Fruit fly (Drosophila melanogaster) whole organism, embryonic: ENCODE results near the gene CG17168.

ENCODE experiments used
- Atf3 ChIP-seq: fragments of 200-800 bp; sonication (Bioruptor generic); optimal IDR thresholded peaks from 3 replicates; lab custom pipeline; 2016; ENCODE audit warnings: missing biosample characterization, missing genetic modification characterization
- Awh ChIP-seq: fragments of 200-800 bp; sonication (Bioruptor generic); IDR thresholded peaks from 2 replicates; pipeline ENCODE4, ENCODE4 v1.3.6; 2022; ENCODE audit warnings: missing biosample characterization, missing genetic modification characterization
- Blimp-1 ChIP-seq: fragments of 200-800 bp; sonication (Bioruptor generic); optimal IDR thresholded peaks from 3 replicates; lab custom pipeline; 2018; ENCODE audit warnings: missing biosample characterization, missing genetic modification characterization, mild to moderate bottlenecking, moderate library complexity, missing genetic modification reagents
- BtbVII ChIP-seq: fragments of 200-800 bp; sonication (Bioruptor generic); optimal IDR thresholded peaks from 3 replicates; lab custom pipeline; 2017; ENCODE audit warnings: missing biosample characterization, mild to moderate bottlenecking, missing genetic modification characterization
- CG10462 ChIP-seq: fragments of 200-800 bp; sonication (Bioruptor generic); optimal IDR thresholded peaks from 2 replicates; lab custom pipeline; 2016; ENCODE audit warnings: missing biosample characterization, missing genetic modification characterization
- CG11247 ChIP-seq: fragments of 200-800 bp; sonication (Bioruptor generic); IDR thresholded peaks from 2 replicates; pipeline ENCODE4 v1.3.6; 2022; ENCODE audit warnings: missing biosample characterization, missing genetic modification characterization
- CG11560 ChIP-seq: fragments of 200-800 bp; sonication (Bioruptor generic); IDR thresholded peaks from 3 replicates; pipeline ENCODE4 v1.3.6; 2022; ENCODE audit warnings: missing biosample characterization, missing genetic modification characterization
- CG12219 ChIP-seq: fragments of 200-800 bp; sonication (Bioruptor generic); optimal IDR thresholded peaks from 3 replicates; lab custom pipeline; 2018; ENCODE audit warnings: missing biosample characterization, mild to moderate bottlenecking, missing genetic modification characterization
- CG12299 ChIP-seq: fragments of 200-800 bp; sonication (Bioruptor generic); optimal IDR thresholded peaks from 2 replicates; lab custom pipeline; 2018; ENCODE audit warnings: missing biosample characterization, mild to moderate bottlenecking, missing genetic modification characterization
- CG13624 ChIP-seq: fragments of 200-800 bp; sonication (Bioruptor generic); optimal IDR thresholded peaks from 2 replicates; lab custom pipeline; 2016; ENCODE audit warnings: missing biosample characterization, missing genetic modification characterization
- CG17186 ChIP-seq: fragments of 200-800 bp; sonication (Bioruptor generic); optimal IDR thresholded peaks from 3 replicates; lab custom pipeline; 2017; ENCODE audit warnings: missing biosample characterization, missing genetic modification reagents, missing genetic modification characterization
- CG17359 ChIP-seq: fragments of 200-800 bp; sonication (Bioruptor generic); optimal IDR thresholded peaks from 3 replicates; lab custom pipeline; 2018; ENCODE audit warnings: missing biosample characterization, mild to moderate bottlenecking, missing genetic modification characterization, moderate library complexity
- CG17568 ChIP-seq: fragments of 200-800 bp; sonication (Bioruptor generic); optimal IDR thresholded peaks from 2 replicates; lab custom pipeline; 2018; ENCODE audit warnings: missing biosample characterization, mild to moderate bottlenecking, missing genetic modification characterization, moderate library complexity
- CG2712 ChIP-seq: fragments of 200-800 bp; optimal IDR thresholded peaks from 3 replicates; lab custom pipeline; 2019; ENCODE audit warnings: missing biosample characterization, mild to moderate bottlenecking, missing genetic modification characterization, moderate library complexity
- CG30403 ChIP-seq: fragments of 200-800 bp; sonication (Bioruptor generic); optimal IDR thresholded peaks from 3 replicates; lab custom pipeline; 2016; ENCODE audit warnings: missing biosample characterization, missing genetic modification characterization
- CG32532 ChIP-seq: fragments of 200-800 bp; sonication (Bioruptor generic); IDR thresholded peaks from 2 replicates; pipeline ENCODE4 v1.3.6; 2022; ENCODE audit warnings: missing biosample characterization, missing genetic modification characterization
- CG32772 ChIP-seq: fragments of 200-800 bp; sonication (Bioruptor generic); IDR thresholded peaks from 2 replicates; pipeline ENCODE4 v1.3.6; 2022; ENCODE audit warnings: missing biosample characterization, missing genetic modification characterization
- CG4282 ChIP-seq: fragments of 200-800 bp; sonication (Bioruptor generic); optimal IDR thresholded peaks from 2 replicates; lab custom pipeline; 2016; ENCODE audit warnings: missing biosample characterization, missing genetic modification characterization
- CG7271 ChIP-seq: fragments of 200-800 bp; sonication (Bioruptor generic); optimal IDR thresholded peaks from 2 replicates; lab custom pipeline; 2018; ENCODE audit warnings: missing biosample characterization, mild to moderate bottlenecking, missing genetic modification characterization, moderate library complexity
- CG7745 ChIP-seq: fragments of 200-800 bp; sonication (Bioruptor generic); optimal IDR thresholded peaks from 2 replicates; lab custom pipeline; 2018; ENCODE audit warnings: missing biosample characterization, mild to moderate bottlenecking, missing genetic modification characterization, moderate library complexity
- CG9437 ChIP-seq: fragments of 200-800 bp; sonication (Bioruptor generic); optimal IDR thresholded peaks from 2 replicates; lab custom pipeline; 2018; ENCODE audit warnings: missing biosample characterization, mild to moderate bottlenecking, missing genetic modification characterization
- CG9727 ChIP-seq: fragments of 200-800 bp; sonication (Bioruptor generic); optimal IDR thresholded peaks from 3 replicates; lab custom pipeline; 2017; ENCODE audit warnings: missing biosample characterization, mild to moderate bottlenecking, missing genetic modification characterization
- Dip2 ChIP-seq: fragments of 200-800 bp; sonication (Bioruptor generic); IDR thresholded peaks from 2 replicates; pipeline ENCODE4 v1.3.6; 2022; ENCODE audit warnings: missing biosample characterization, missing genetic modification characterization
- ERR ChIP-seq: fragments of 200-800 bp; sonication (Bioruptor generic); optimal IDR thresholded peaks from 2 replicates; lab custom pipeline; 2016; ENCODE audit warnings: missing biosample characterization, missing genetic modification characterization
- Ets97D ChIP-seq: fragments of 200-800 bp; sonication (Bioruptor generic); optimal IDR thresholded peaks from 3 replicates; lab custom pipeline; 2016; ENCODE audit warnings: missing biosample characterization, missing genetic modification characterization
- Gug ChIP-seq: fragments of 200-800 bp; sonication (Bioruptor generic); IDR thresholded peaks from 4 replicates; pipeline ENCODE4 v1.3.6; 2022; ENCODE audit warnings: missing biosample characterization, missing genetic modification characterization
- H2.0 ChIP-seq: fragments of 200-800 bp; sonication (Bioruptor generic); IDR thresholded peaks from 2 replicates; pipeline ENCODE4 v1.3.6; 2022; ENCODE audit warnings: missing biosample characterization, missing genetic modification characterization
- Lim3 ChIP-seq: fragments of 200-800 bp; sonication (Bioruptor generic); IDR thresholded peaks from 2 replicates; pipeline ENCODE4 v1.3.6; 2022; ENCODE audit warnings: missing biosample characterization, missing genetic modification characterization
- MBD-R2 ChIP-seq: fragments of 200-800 bp; sonication (Bioruptor generic); IDR thresholded peaks from 2 replicates; pipeline ENCODE4 v1.3.6; 2022; ENCODE audit warnings: missing biosample characterization, missing genetic modification characterization
- Neu2 ChIP-seq: fragments of 200-800 bp; sonication (Bioruptor generic); optimal IDR thresholded peaks from 3 replicates; lab custom pipeline; 2016; ENCODE audit warnings: missing biosample characterization, missing genetic modification characterization, borderline replicate concordance
- Sin3A ChIP-seq: fragments of >200 bp; optimal IDR thresholded peaks from 2 replicates; lab custom pipeline; 2018
- Six4 ChIP-seq: fragments of 200-800 bp; sonication (Bioruptor generic); optimal IDR thresholded peaks from 2 replicates; lab custom pipeline; 2016; ENCODE audit warnings: missing biosample characterization, missing genetic modification characterization
- Sry-δ ChIP-seq: fragments of 200-800 bp; sonication (Bioruptor generic); optimal IDR thresholded peaks from 2 replicates; lab custom pipeline; 2016; ENCODE audit warnings: missing biosample characterization, missing genetic modification characterization
- TFAM ChIP-seq: fragments of 200-800 bp; sonication (Bioruptor generic); optimal IDR thresholded peaks from 2 replicates; lab custom pipeline; 2017; ENCODE audit warnings: missing biosample characterization, missing genetic modification characterization, inconsistent platforms
- ap ChIP-seq: fragments of 200-800 bp; sonication (Bioruptor generic); IDR thresholded peaks from 2 replicates; pipeline ENCODE4 v1.3.6; 2022; ENCODE audit warnings: missing biosample characterization, missing genetic modification characterization
- ash1 ChIP-seq: fragments of 200-800 bp; sonication (Bioruptor generic); optimal IDR thresholded peaks from 2 replicates; lab custom pipeline; 2018; ENCODE audit warnings: missing biosample characterization, mild to moderate bottlenecking, missing genetic modification characterization
- bbx ChIP-seq: fragments of 200-800 bp; sonication (Bioruptor generic); IDR thresholded peaks from 2 replicates; pipeline ENCODE4 v1.3.6; 2022; ENCODE audit warnings: missing biosample characterization, missing genetic modification characterization; ENCODE audit not compliant: partially characterized antibody
- chm ChIP-seq: fragments of 200-800 bp; sonication (Bioruptor generic); IDR thresholded peaks from 2 replicates; pipeline ENCODE4 v1.3.6; 2022; ENCODE audit warnings: missing biosample characterization, missing genetic modification characterization
- corto ChIP-seq: fragments of 200-800 bp; sonication (Bioruptor generic); optimal IDR thresholded peaks from 2 replicates; lab custom pipeline; 2016; ENCODE audit warnings: missing biosample characterization, mild to moderate bottlenecking, missing genetic modification characterization, moderate library complexity
- danr ChIP-seq: fragments of 200-800 bp; sonication (Bioruptor generic); IDR thresholded peaks from 2 replicates; pipeline ENCODE4 v1.3.6; 2022; ENCODE audit warnings: missing biosample characterization, missing genetic modification characterization
- ems ChIP-seq: fragments of 200-800 bp; sonication (Bioruptor generic); optimal IDR thresholded peaks from 3 replicates; lab custom pipeline; 2016; ENCODE audit warnings: missing biosample characterization, missing genetic modification characterization
- fru ChIP-seq: fragments of >200 bp; optimal IDR thresholded peaks from 2 replicates; lab custom pipeline; 2017
- gcm2 ChIP-seq: fragments of 200-800 bp; sonication (Bioruptor generic); optimal IDR thresholded peaks from 2 replicates; lab custom pipeline; 2016; ENCODE audit warnings: missing biosample characterization, missing genetic modification characterization
- klu ChIP-seq: fragments of 200-800 bp; sonication (Bioruptor generic); IDR thresholded peaks from 2 replicates; pipeline ENCODE4 v1.3.6; 2022; ENCODE audit warnings: missing biosample characterization, missing genetic modification characterization
- knrl ChIP-seq: fragments of 200-800 bp; sonication (Bioruptor generic); IDR thresholded peaks from 3 replicates; pipeline ENCODE4 v1.3.6; 2022; ENCODE audit warnings: missing biosample characterization, missing genetic modification characterization; ENCODE audit not compliant: partially characterized antibody
- lilli ChIP-seq: fragments of 200-800 bp; sonication (Bioruptor generic); optimal IDR thresholded peaks from 3 replicates; lab custom pipeline; 2016; ENCODE audit warnings: missing biosample characterization, missing genetic modification characterization
- mam ChIP-seq: fragments of 200-800 bp; sonication (Bioruptor generic); optimal IDR thresholded peaks from 3 replicates; lab custom pipeline; 2016; ENCODE audit warnings: missing biosample characterization, missing genetic modification characterization
- pfk ChIP-seq: fragments of 200-800 bp; sonication (Bioruptor generic); optimal IDR thresholded peaks from 2 replicates; lab custom pipeline; 2018; ENCODE audit warnings: missing biosample characterization, mild to moderate bottlenecking, missing genetic modification characterization, moderate library complexity
- rib ChIP-seq: fragments of 200-800 bp; sonication (Bioruptor generic); IDR thresholded peaks from 2 replicates; pipeline ENCODE4 v1.3.6; 2022; ENCODE audit warnings: missing biosample characterization, missing genetic modification characterization
- sr ChIP-seq: fragments of 200-800 bp; sonication (Bioruptor generic); IDR thresholded peaks from 3 replicates; pipeline ENCODE4 v1.3.6; 2022; ENCODE audit warnings: missing biosample characterization, missing genetic modification characterization
- ssp ChIP-seq: fragments of 200-800 bp; sonication (Bioruptor generic); IDR thresholded peaks from 2 replicates; pipeline ENCODE4 v1.3.6; 2022; ENCODE audit warnings: missing biosample characterization, missing genetic modification characterization
- ttk ChIP-seq: fragments of 200-800 bp; sonication (Bioruptor generic); IDR thresholded peaks from 2 replicates; pipeline ENCODE4 v2.1.2; 2022; ENCODE audit warnings: missing biosample characterization, missing genetic modification characterization
- unc-4 ChIP-seq: fragments of 200-800 bp; sonication (Bioruptor generic); IDR thresholded peaks from 2 replicates; pipeline ENCODE4 v1.3.6; 2022; ENCODE audit warnings: missing biosample characterization, missing genetic modification characterization; ENCODE audit not compliant: partially characterized antibody
- z ChIP-seq: fragments of 200-800 bp; sonication (Bioruptor generic); IDR thresholded peaks from 3 replicates; pipeline ENCODE4 v1.3.6; 2022; ENCODE audit warnings: missing biosample characterization, missing genetic modification characterization

CG17168 gene

dm6 chrX:23105692-23106091 lies 23.2 kb downstream of the CG17168 start, which contains the start of gene ATbp (continued):
- TF ChIP-seq gcm2 (no peak), CG7271 (tag; lab: Kevin White, UChicago) (no peak), pfk (GFP tag; lab: Kevin White, UChicago) (no peak), rib (GFP tag; lab: Robert Waterston, UW) (no peak), CG11247 (no peak), CG9727 (GFP tag; lab: Kevin White, UChicago) (no peak), Sry-δ (GFP tag; lab: Kevin White, UChicago) (peak; percentile 83), bbx (GFP tag; lab: Robert Waterston, UW) (peak; percentile 89), knrl (GFP tag; lab: Robert Waterston, UW) (peak; percentile 97), MBD-R2 (peak; percentile 67), CG12299 (no peak), TFAM (GFP tag; lab: Kevin White, UChicago) (no peak), CG17359 (no peak), Ets97D (GFP tag; lab: Kevin White, UChicago) (peak; percentile 22), Awh (no peak), Neu2 (GFP tag; lab: Kevin White, UChicago) (no peak), CG4282 (no peak), sr (GFP tag; lab: Robert Waterston, UW) (no peak), CG10462 (no peak), Sin3A (lab: Kevin White, UChicago) (peak; percentile 15), ems (GFP tag; lab: Kevin White, UChicago) (no peak), ap (GFP tag; lab: Robert Waterston, UW) (no peak), chm (no peak), CG32532 (GFP tag; lab: Robert Waterston, UW) (peak; percentile 19; the same call in 1 of the 2 replicates), ssp (GFP tag; lab: Robert Waterston, UW) (no peak), klu (GFP tag; lab: Robert Waterston, UW) (no peak), CG2712 (no peak), fru (lab: Kevin White, UChicago) (no peak), CG32772 (GFP tag; lab: Robert Waterston, UW) (peak; percentile 43; the same call in 1 of the 2 replicates), Gug (GFP tag; lab: Robert Waterston, UW) (peak; percentile 35; the same call in 1 of the 4 replicates), CG13624 (GFP tag; lab: Kevin White, UChicago) (no peak), unc-4 (GFP tag; lab: Robert Waterston, UW) (peak; percentile 81), mam (GFP tag; lab: Kevin White, UChicago) (no peak), CG7745 (no peak), CG12219 (GFP tag; lab: Kevin White, UChicago) (no peak), Blimp-1 (GFP tag; lab: Kevin White, UChicago) (no peak), CG17186 (GFP tag; lab: Kevin White, UChicago) (no peak), CG30403 (GFP tag; lab: Kevin White, UChicago) (no peak), Dip2 (GFP tag; lab: Robert Waterston, UW) (no peak), ERR (GFP tag; lab: Kevin White, UChicago) (no peak), lilli (GFP tag; lab: Kevin White, UChicago) (no peak), Lim3 (GFP tag; lab: Robert Waterston, UW) (no peak), CG11560 (tag; lab: Robert Waterston, UW) (no peak), Six4 (GFP tag; lab: Kevin White, UChicago) (no peak), CG9437 (GFP tag; lab: Kevin White, UChicago) (no peak), BtbVII (GFP tag; lab: Kevin White, UChicago) (no peak), ttk (GFP tag; lab: Robert Waterston, UW) (no peak), corto (GFP tag; lab: Kevin White, UChicago) (no peak), danr (GFP tag; lab: Robert Waterston, UW) (no peak), CG17568 (no peak), H2.0 (no peak), z (GFP tag; lab: Robert Waterston, UW) (no peak), Atf3 (no peak), ash1 (GFP tag; lab: Kevin White, UChicago) (no peak)
